Worm (Caenorhabditis elegans) whole organism, L4 larva: ENCODE results near the gene puf-12.

Experiments
- aha-1 ChIP-seq: fragments of 150-350 bp; peaks from one replicate; lab custom pipeline; 2014; ENCODE audit warnings: missing biosample characterization, missing genetic modification characterization
- attf-4 ChIP-seq: sonication (generic microtip); optimal IDR thresholded peaks from 3 replicates; lab custom pipeline; 2017; ENCODE audit warnings: missing biosample characterization, missing genetic modification characterization
- ceh-28 ChIP-seq: fragments of 150-350 bp; optimal IDR thresholded peaks from 2 replicates; lab custom pipeline; 2014; ENCODE audit warnings: missing biosample characterization, missing genetic modification reagents, missing genetic modification characterization
- ceh-32 ChIP-seq: sonication (generic microtip); optimal IDR thresholded peaks from 2 replicates; lab custom pipeline; 2016; ENCODE audit warnings: mild to moderate bottlenecking, missing genetic modification characterization, missing compliant biosample characterization; ENCODE audit not compliant: poor library complexity
- ces-1 ChIP-seq: fragments of 150-350 bp; sonication (generic microtip); optimal IDR thresholded peaks from 4 replicates; lab custom pipeline; 2014; ENCODE audit warnings: missing biosample characterization, missing genetic modification reagents, missing genetic modification characterization
- cey-2 ChIP-seq: sonication (generic microtip); optimal IDR thresholded peaks from 3 replicates; lab custom pipeline; 2017; ENCODE audit warnings: missing genetic modification characterization, mild to moderate bottlenecking, missing compliant biosample characterization, antibody characterized with exemption, borderline replicate concordance; ENCODE audit not compliant: insufficient read depth
- daf-16 ChIP-seq, 3 experiments: sonication (generic microtip); optimal IDR thresholded peaks; 2 replicates each; lab custom pipeline; 2016 to 2017; ENCODE audit warnings: missing genetic modification characterization in 3 of 3, missing genetic modification reagents in 3 of 3, mild to moderate bottlenecking in 2 of 3, missing compliant biosample characterization in 2 of 3, missing biosample characterization in 1 of 3, moderate library complexity in 1 of 3
- daf-19 ChIP-seq: fragments of 200-800 bp; sonication (Bioruptor generic); conservative IDR thresholded peaks from 2 replicates; pipeline ENCODE4 v1.3.6; 2022; ENCODE audit warnings: missing genetic modification characterization, missing compliant biosample characterization
- daf-8 ChIP-seq: fragments of 200-800 bp; sonication (Bioruptor generic); IDR thresholded peaks from 2 replicates; pipeline ENCODE4 v1.3.6; 2022; ENCODE audit warnings: missing genetic modification characterization, missing compliant biosample characterization
- dmd-6 ChIP-seq: fragments of 200-800 bp; sonication (Bioruptor generic); IDR thresholded peaks from 2 replicates; pipeline ENCODE4 v1.3.6; 2022; ENCODE audit warnings: missing genetic modification reagents, missing genetic modification characterization, missing compliant biosample characterization
- dmd-9 ChIP-seq: fragments of 200-800 bp; sonication (Bioruptor generic); IDR thresholded peaks from 2 replicates; pipeline ENCODE4 v1.3.6; 2022; ENCODE audit warnings: missing genetic modification reagents, missing genetic modification characterization, missing compliant biosample characterization
- dve-1 ChIP-seq: sonication (generic microtip); optimal IDR thresholded peaks from 2 replicates; lab custom pipeline; 2017; ENCODE audit warnings: antibody characterized with exemption, mild to moderate bottlenecking, missing genetic modification characterization, missing compliant biosample characterization; ENCODE audit not compliant: insufficient read depth
- egl-27 ChIP-seq: sonication (generic microtip); optimal IDR thresholded peaks from 3 replicates; lab custom pipeline; 2017; ENCODE audit warnings: missing biosample characterization, missing genetic modification reagents, missing genetic modification characterization
- fkh-10 ChIP-seq: fragments of 150-350 bp; optimal IDR thresholded peaks from 2 replicates; lab custom pipeline; 2014; ENCODE audit warnings: missing biosample characterization, missing genetic modification reagents, missing genetic modification characterization
- gei-8 ChIP-seq: fragments of 200-800 bp; sonication (Bioruptor generic); optimal IDR thresholded peaks from 2 replicates; lab custom pipeline; 2018; ENCODE audit warnings: mild to moderate bottlenecking, missing genetic modification characterization, missing compliant biosample characterization
- hlh-11 ChIP-seq: fragments of 200-800 bp; sonication (Bioruptor generic); optimal IDR thresholded peaks from 2 replicates; lab custom pipeline; 2018; ENCODE audit warnings: mild to moderate bottlenecking, missing genetic modification characterization, missing compliant biosample characterization
- lin-1 ChIP-seq: fragments of 200-800 bp; sonication (Bioruptor generic); IDR thresholded peaks from 2 replicates; pipeline ENCODE4 v1.3.6; 2022; ENCODE audit warnings: missing genetic modification reagents, missing genetic modification characterization, missing compliant biosample characterization
- lin-38 ChIP-seq: fragments of 200-800 bp; sonication (Bioruptor generic); IDR thresholded peaks from 2 replicates; pipeline ENCODE4 v1.3.6; 2022; ENCODE audit warnings: missing genetic modification reagents, missing genetic modification characterization, missing compliant biosample characterization
- madf-9 ChIP-seq: fragments of 200-800 bp; sonication (Bioruptor generic); conservative IDR thresholded peaks from 2 replicates; pipeline ENCODE4 v1.3.6; 2022; ENCODE audit warnings: missing genetic modification reagents, missing genetic modification characterization, missing compliant biosample characterization
- mdl-1 ChIP-seq, 2 experiments: fragments of 150-350 bp in 1 of 2; sonication (generic microtip) in 1 of 2; optimal IDR thresholded peaks; 2 replicates each; lab custom pipeline; 2014 to 2017; ENCODE audit warnings: missing biosample characterization in 2 of 2, missing genetic modification characterization in 2 of 2
- mdt-29 ChIP-seq: fragments of 200-800 bp; sonication (Bioruptor generic); IDR thresholded peaks from 2 replicates; pipeline ENCODE4 v1.3.6; 2022; ENCODE audit warnings: missing genetic modification reagents, missing genetic modification characterization, missing compliant biosample characterization
- mxl-2 ChIP-seq: fragments of 200-800 bp; sonication (Bioruptor generic); conservative IDR thresholded peaks from 2 replicates; pipeline ENCODE4 v1.3.6; 2022; ENCODE audit warnings: missing genetic modification reagents, missing genetic modification characterization, missing compliant biosample characterization
- nhr-28 ChIP-seq: fragments of 150-350 bp; optimal IDR thresholded peaks from 2 replicates; lab custom pipeline; 2014; ENCODE audit warnings: missing biosample characterization, missing genetic modification characterization
- nhr-42 ChIP-seq: fragments of 200-800 bp; sonication (Bioruptor generic); IDR thresholded peaks from 2 replicates; pipeline ENCODE4 v1.3.6; 2022; ENCODE audit warnings: missing genetic modification characterization, missing compliant biosample characterization
- pha-4 ChIP-seq, 2 experiments: fragments of 150-350 bp in 1 of 2; fragments of 200-800 bp in 1 of 2; sonication (Bioruptor generic) in 1 of 2; IDR thresholded peaks in 1 of 2; optimal IDR thresholded peaks in 1 of 2; 2 replicates each; pipeline versions ENCODE4 v1.3.6 to Lab custom; 2014 to 2022; ENCODE audit warnings: missing genetic modification characterization in 2 of 2, missing genetic modification reagents in 2 of 2, missing biosample characterization in 1 of 2, missing compliant biosample characterization in 1 of 2
- unc-39 ChIP-seq: sonication (generic microtip); optimal IDR thresholded peaks from 2 replicates; lab custom pipeline; 2017; ENCODE audit warnings: missing biosample characterization, missing genetic modification characterization
- unc-62 ChIP-seq, 3 experiments: fragments of 150-350 bp in 1 of 3; sonication (generic microtip); optimal IDR thresholded peaks in 2 of 3; peaks in 1 of 3; 1 replicate in 1 of 3; 2 replicates in 2 of 3; lab custom pipeline; 2014 to 2017; ENCODE audit warnings: missing biosample characterization in 3 of 3, missing genetic modification characterization in 3 of 3, missing genetic modification reagents in 3 of 3, missing genotype in 1 of 3
- vab-7 ChIP-seq: fragments of 200-800 bp; sonication (Bioruptor generic); IDR thresholded peaks from 2 replicates; pipeline ENCODE4 v1.3.6; 2022; ENCODE audit warnings: missing genetic modification reagents, missing genetic modification characterization, missing compliant biosample characterization

Gene puf-12

ce11 chrII:10095224-10095623, 4.9 kb upstream of the puf-12 start (continued):
- TF ChIP-seq ceh-32 (tag; lab: Kevin White, UChicago), result no peak
- no peak for TF ChIP-seq egl-27
- TF ChIP-seq nhr-28 (tag; lab: Kevin White, UChicago), result peak; percentile 86
- no peak for TF ChIP-seq daf-19 (GFP tag; lab: Robert Waterston, UW)
- TF ChIP-seq madf-9 (GFP tag; lab: Robert Waterston, UW), result no peak
- peak; percentile 52 for TF ChIP-seq hlh-11 (tag; lab: Kevin White, UChicago)
- no peak for TF ChIP-seq gei-8 (GFP tag; lab: Kevin White, UChicago)
- peak; percentile 62 for TF ChIP-seq dmd-6 (GFP tag; lab: Robert Waterston, UW)
- TF ChIP-seq aha-1 (tag; lab: Kevin White, UChicago), result no peak
- no peak for TF ChIP-seq vab-7 (GFP tag; lab: Robert Waterston, UW)
- TF ChIP-seq attf-4 (tag; lab: Kevin White, UChicago), result no peak

ce11 chrII:10098428-10098827, 1.7 kb upstream of the puf-12 start:
- 0 out of 2 replicates have a peak, but pooled peaks have one; percentile 25 for TF ChIP-seq lin-38 (GFP tag; lab: Robert Waterston, UW)
- TF ChIP-seq daf-8 (GFP tag; lab: Robert Waterston, UW), result no peak
- no peak for TF ChIP-seq daf-16 (GFP tag; optimal IDR thresholded peaks at IDR 0.05; lab: Kevin White, UChicago)
- peak; percentile 17 for TF ChIP-seq daf-16 (tag; optimal IDR thresholded peaks at IDR 0.05; lab: Kevin White, UChicago)
- peak; percentile 47; the same call in 1 of the 2 replicates for TF ChIP-seq pha-4 (GFP tag; IDR thresholded peaks at IDR 0.05; lab: Robert Waterston, UW)
- no peak for TF ChIP-seq pha-4 (tag; optimal IDR thresholded peaks at IDR 0.05; lab: Kevin White, UChicago)
- TF ChIP-seq, all 104 proteins: peak for 3

- no peak for TF ChIP-seq ces-1 (GFP tag; lab: Kevin White, UChicago)
- TF ChIP-seq aha-1 (tag; lab: Kevin White, UChicago), result peak; percentile 96
These were observed 1.0 kb upstream of the puf-12 start for ce11 chrII:10099072-10099471.

- TF ChIP-seq lin-1 (GFP tag; lab: Robert Waterston, UW) (no peak), nhr-28 (tag; lab: Kevin White, UChicago) (no peak), unc-62 (GFP tag; optimal IDR thresholded peaks at IDR 0.05 in 1 of 2; lab: Kevin White, UChicago) (no peak), unc-62 (tag; optimal IDR thresholded peaks at IDR 0.05; lab: Kevin White, UChicago) (no peak), dmd-9 (GFP tag; lab: Robert Waterston, UW) (no peak), mdl-1 (tag; optimal IDR thresholded peaks at IDR 0.05; lab: Kevin White, UChicago) (no peak)
- TF ChIP-seq, all 104 proteins: peak for 0
These were observed 3.1 kb downstream of the puf-12 start for ce11 chrII:10103212-10103611.

- TF ChIP-seq ceh-28 (tag; lab: Kevin White, UChicago) (no peak), dve-1 (no peak), egl-27 (no peak), nhr-42 (no peak), cey-2 (tag; lab: Kevin White, UChicago) (no peak), madf-9 (GFP tag; lab: Robert Waterston, UW) (no peak), pha-4 (GFP tag; IDR thresholded peaks at IDR 0.05; lab: Robert Waterston, UW) (no peak), pha-4 (tag; optimal IDR thresholded peaks at IDR 0.05; lab: Kevin White, UChicago) (no peak), mdt-29 (GFP tag; lab: Robert Waterston, UW) (no peak), unc-39 (tag; lab: Kevin White, UChicago) (no peak), fkh-10 (GFP tag; lab: Kevin White, UChicago) (no peak), mdl-1 (tag; optimal IDR thresholded peaks at IDR 0.05; lab: Kevin White, UChicago) (no peak), mxl-2 (GFP tag; lab: Robert Waterston, UW) (no peak), lin-1 (GFP tag; lab: Robert Waterston, UW) (no peak)
These were observed 5.5 kb downstream of the puf-12 start, which contains the start of gene ZK945.4 for ce11 chrII:10105604-10106003. TSS of gene ZK945.4 (minus strand) at chrII:10105704.
